Worm (Caenorhabditis elegans): ENCODE results near the gene msp-31.
"Not testable (repeated sequence)": the region's sequence is repeated elsewhere in the genome, so short reads cannot be mapped to it uniquely, and the experiment has no call there.

Gene msp-31

DNA sequence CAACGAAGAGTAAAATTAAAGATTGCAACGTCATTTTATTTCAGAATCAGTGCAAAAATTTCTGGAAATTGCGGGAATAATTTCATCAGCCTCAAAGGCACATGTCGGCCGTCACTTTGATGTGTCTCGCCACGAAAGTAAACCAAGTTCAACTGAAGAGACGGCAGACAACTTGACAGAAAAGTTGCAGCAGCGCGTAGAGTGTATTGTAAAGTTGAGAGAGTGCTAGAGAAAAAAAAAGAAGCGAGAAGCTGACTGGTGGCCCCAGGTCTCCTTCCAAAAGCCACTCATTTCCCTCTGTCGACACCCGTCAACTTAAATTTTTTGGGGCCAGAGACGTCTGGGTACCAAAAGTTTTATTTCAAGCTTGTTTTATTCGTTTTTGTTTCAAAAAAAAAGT lies 12.1 kb downstream of the msp-31 start (continued):
- TF ChIP-seq D2030.7 (GFP tag; IDR thresholded peaks at IDR 0.05) (peak; percentile 69), cebp-1 (GFP tag; IDR thresholded peaks at IDR 0.05) (peak; percentile 66), cebp-1 (tag; optimal IDR thresholded peaks at IDR 0.05) (peak; percentile 80), K12H6.12 (tag; optimal IDR thresholded peaks at IDR 0.05) (peak; percentile 7), madf-6 (GFP tag; IDR thresholded peaks at IDR 0.05) (peak; percentile 82), madf-8 (GFP tag; conservative IDR thresholded peaks at IDR 0.05) (peak; percentile 47; the same call in 1 of the 2 replicates), efl-1 (GFP tag; optimal IDR thresholded peaks at IDR 0.05) (peak; percentile 69), madf-10 (tag; optimal IDR thresholded peaks at IDR 0.05) (peak; percentile 40), ztf-22 (GFP tag; optimal IDR thresholded peaks at IDR 0.05) (no peak), tbp1 (GFP tag; optimal IDR thresholded peaks at IDR 0.05) (peak; percentile 62), mes-4 (tag; optimal IDR thresholded peaks at IDR 0.05) (no peak), attf-5 (GFP tag; optimal IDR thresholded peaks at IDR 0.05) (peak; percentile 40), F49E8.2 (tag; optimal IDR thresholded peaks at IDR 0.05; ENCODE audit: insufficient read depth) (peak; percentile 44), let-526 (GFP tag; IDR thresholded peaks at IDR 0.05) (peak; percentile 32; the same call in 1 of the 2 replicates), lin-54 (GFP tag; optimal IDR thresholded peaks at IDR 0.05) (peak; percentile 68), ccch-3 (GFP tag; optimal IDR thresholded peaks at IDR 0.05) (no peak), ztf-18 (tag; optimal IDR thresholded peaks at IDR 0.05) (peak; percentile 17), F10E7.11 (tag; optimal IDR thresholded peaks at IDR 0.05) (no peak), C06A6.2 (GFP tag; conservative IDR thresholded peaks at IDR 0.05) (no peak), lag-1 (GFP tag; IDR thresholded peaks at IDR 0.05) (no peak), F33H1.4 (GFP tag; IDR thresholded peaks at IDR 0.05) (peak; percentile 84), hmg-1.2 (GFP tag; IDR thresholded peaks at IDR 0.05) (peak; percentile 94), ZK185.1 (tag; optimal IDR thresholded peaks at IDR 0.05; ENCODE audit: poor library complexity, severe bottlenecking) (peak; percentile 58), dpff-1 (tag; optimal IDR thresholded peaks at IDR 0.05) (no peak), ceh-27 (GFP tag; optimal IDR thresholded peaks at IDR 0.05) (peak; percentile 32), rpc-1 (optimal IDR thresholded peaks at IDR 0.05) (peak; percentile 36), rpc-1 (tag; optimal IDR thresholded peaks at IDR 0.05) (no peak), xnd-1 (tag; optimal IDR thresholded peaks at IDR 0.05) (peak; percentile 26), Y95B8A.8 (GFP tag; IDR thresholded peaks at IDR 0.05) (0 out of 2 replicates have a peak, but pooled peaks have one; percentile 60), pbrm-1 (GFP tag; IDR thresholded peaks at IDR 0.05) (peak; percentile 67; the same call in 1 of the 2 replicates), snpc-3.4 (tag; optimal IDR thresholded peaks at IDR 0.05) (peak; percentile 60), lin-35 (GFP tag; optimal IDR thresholded peaks at IDR 0.05) (peak in 1 of 3 experiments; percentile 68), ceh-91 (GFP tag; IDR thresholded peaks at IDR 0.05) (peak; percentile 39; the same call in 1 of the 2 replicates), lsl-1 (GFP tag; optimal IDR thresholded peaks at IDR 0.05) (peak; percentile 77), lsy-27 (tag; optimal IDR thresholded peaks at IDR 0.05; ENCODE audit: borderline replicate concordance, insufficient read depth) (peak; percentile 60)

DNA sequence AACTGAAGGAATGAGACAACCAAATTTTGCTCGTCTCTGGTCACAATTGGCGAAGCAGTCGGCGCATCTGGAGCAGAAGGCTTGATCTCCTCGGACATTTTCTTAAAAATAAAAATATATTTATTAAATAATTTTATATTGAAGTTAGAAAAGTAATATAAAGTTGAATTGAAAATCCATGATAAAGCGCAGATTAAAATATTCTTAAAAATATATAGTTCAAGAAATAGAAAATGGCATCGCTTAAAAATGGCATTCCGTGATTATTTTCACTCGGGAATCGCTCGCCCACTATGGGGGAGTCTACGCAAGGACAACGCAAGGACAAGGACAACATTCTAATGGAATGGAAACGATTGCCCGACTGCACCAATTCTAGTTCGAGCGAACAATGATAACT lies 12.7 kb downstream of the msp-31 start, which contains the start of gene sgt-1:
Gene sgt-1, minus strand, starts transcription at position 101 of the 400 bp plus-strand sequence.
- TF ChIP-seq efl-1 (GFP tag; optimal IDR thresholded peaks at IDR 0.05); nhr-120 (GFP tag; IDR thresholded peaks at IDR 0.05); snpc-1.1 (tag; optimal IDR thresholded peaks at IDR 0.05; ENCODE audit: insufficient read depth): not testable (repeated sequence)
